Worm (Caenorhabditis elegans) whole organism, L4 larva: ENCODE results near the gene F19C7.8.

Experiments used
- F26F4.8 ChIP-seq: fragments of 200-800 bp; sonication (Bioruptor generic); conservative IDR thresholded peaks from 2 replicates; pipeline ENCODE4 v1.3.6; 2022; ENCODE audit warnings: missing genetic modification characterization, missing compliant biosample characterization
- F44E2.7 ChIP-seq: fragments of 200-800 bp; sonication (Bioruptor generic); IDR thresholded peaks from 2 replicates; pipeline ENCODE4 v2.1.2; 2022; ENCODE audit warnings: missing genetic modification characterization, missing compliant biosample characterization
- Y105C5A.15 ChIP-seq: fragments of 200-800 bp; sonication (Bioruptor generic); IDR thresholded peaks from 2 replicates; pipeline ENCODE4 v1.3.6; 2022; ENCODE audit warnings: missing genetic modification characterization, missing compliant biosample characterization
- ZK337.2 ChIP-seq: fragments of 200-800 bp; sonication (Bioruptor generic); IDR thresholded peaks from 2 replicates; pipeline ENCODE4 v1.3.6; 2022; ENCODE audit warnings: missing genetic modification reagents, missing genetic modification characterization, missing compliant biosample characterization
- aly-2 ChIP-seq: sonication (generic microtip); optimal IDR thresholded peaks from 2 replicates; lab custom pipeline; 2018; ENCODE audit warnings: missing biosample characterization, missing genetic modification characterization
- attf-4 ChIP-seq: sonication (generic microtip); optimal IDR thresholded peaks from 3 replicates; lab custom pipeline; 2017; ENCODE audit warnings: missing biosample characterization, missing genetic modification characterization
- ceh-20 ChIP-seq: fragments of 200-800 bp; sonication (Bioruptor generic); IDR thresholded peaks from 2 replicates; pipeline ENCODE4 v1.3.6; 2022; ENCODE audit warnings: missing genetic modification reagents, missing genetic modification characterization, missing compliant biosample characterization
- ceh-44 ChIP-seq: fragments of 200-800 bp; sonication (Bioruptor generic); IDR thresholded peaks from 2 replicates; pipeline ENCODE4 v1.3.6; 2022; ENCODE audit warnings: missing genetic modification reagents, missing genetic modification characterization, missing compliant biosample characterization
- ceh-62 ChIP-seq: sonication (generic microtip); optimal IDR thresholded peaks from 2 replicates; lab custom pipeline; 2017; ENCODE audit warnings: missing biosample characterization, missing genetic modification characterization
- ces-1 ChIP-seq: fragments of 150-350 bp; sonication (generic microtip); optimal IDR thresholded peaks from 4 replicates; lab custom pipeline; 2014; ENCODE audit warnings: missing biosample characterization, missing genetic modification reagents, missing genetic modification characterization
- cey-2 ChIP-seq: sonication (generic microtip); optimal IDR thresholded peaks from 3 replicates; lab custom pipeline; 2017; ENCODE audit warnings: missing genetic modification characterization, mild to moderate bottlenecking, missing compliant biosample characterization, antibody characterized with exemption, borderline replicate concordance; ENCODE audit not compliant: insufficient read depth
- daf-19 ChIP-seq: fragments of 200-800 bp; sonication (Bioruptor generic); conservative IDR thresholded peaks from 2 replicates; pipeline ENCODE4 v1.3.6; 2022; ENCODE audit warnings: missing genetic modification characterization, missing compliant biosample characterization
- daf-8 ChIP-seq: fragments of 200-800 bp; sonication (Bioruptor generic); IDR thresholded peaks from 2 replicates; pipeline ENCODE4 v1.3.6; 2022; ENCODE audit warnings: missing genetic modification characterization, missing compliant biosample characterization
- dmd-8 ChIP-seq: fragments of 200-800 bp; sonication (Bioruptor generic); IDR thresholded peaks from 2 replicates; pipeline ENCODE4 v1.3.6; 2022; ENCODE audit warnings: missing genetic modification characterization, missing compliant biosample characterization
- dve-1 ChIP-seq: sonication (generic microtip); optimal IDR thresholded peaks from 2 replicates; lab custom pipeline; 2017; ENCODE audit warnings: antibody characterized with exemption, mild to moderate bottlenecking, missing genetic modification characterization, missing compliant biosample characterization; ENCODE audit not compliant: insufficient read depth
- egl-43 ChIP-seq: fragments of 200-800 bp; sonication (Bioruptor generic); IDR thresholded peaks from 2 replicates; pipeline ENCODE4 v1.3.6; 2022; ENCODE audit warnings: missing genetic modification reagents, missing genetic modification characterization, missing compliant biosample characterization
- fkh-10 ChIP-seq: fragments of 150-350 bp; optimal IDR thresholded peaks from 2 replicates; lab custom pipeline; 2014; ENCODE audit warnings: missing biosample characterization, missing genetic modification reagents, missing genetic modification characterization
- gei-8 ChIP-seq: fragments of 200-800 bp; sonication (Bioruptor generic); optimal IDR thresholded peaks from 2 replicates; lab custom pipeline; 2018; ENCODE audit warnings: mild to moderate bottlenecking, missing genetic modification characterization, missing compliant biosample characterization
- hif-1 ChIP-seq, 2 experiments: sonication (generic microtip); optimal IDR thresholded peaks; 2 replicates each; lab custom pipeline; 2016 to 2017; ENCODE audit warnings: missing compliant biosample characterization in 2 of 2, missing genetic modification characterization in 2 of 2, missing genetic modification reagents in 2 of 2, missing genotype in 2 of 2, mild to moderate bottlenecking in 1 of 2
- hlh-11 ChIP-seq: fragments of 200-800 bp; sonication (Bioruptor generic); optimal IDR thresholded peaks from 2 replicates; lab custom pipeline; 2018; ENCODE audit warnings: mild to moderate bottlenecking, missing genetic modification characterization, missing compliant biosample characterization
- jun-1 ChIP-seq: fragments of 150-350 bp; optimal IDR thresholded peaks from 2 replicates; lab custom pipeline; 2014; ENCODE audit warnings: missing biosample characterization, missing genetic modification reagents, missing genetic modification characterization
- lim-7 ChIP-seq: fragments of 200-800 bp; sonication (Bioruptor generic); IDR thresholded peaks from 2 replicates; pipeline ENCODE4 v1.3.6; 2022; ENCODE audit warnings: missing genetic modification characterization, missing compliant biosample characterization
- lin-13 ChIP-seq: fragments of 150-350 bp; optimal IDR thresholded peaks from 2 replicates; lab custom pipeline; 2014; ENCODE audit warnings: missing biosample characterization, missing genetic modification reagents, missing genetic modification characterization
- lin-15B ChIP-seq: fragments of 150-350 bp; sonication (generic microtip); optimal IDR thresholded peaks from 3 replicates; lab custom pipeline; 2014; ENCODE audit warnings: missing biosample characterization, missing genetic modification characterization
- lin-39 ChIP-seq: fragments of 150-350 bp; optimal IDR thresholded peaks from 2 replicates; lab custom pipeline; 2014; ENCODE audit warnings: missing biosample characterization, missing genetic modification reagents, missing genetic modification characterization
- lir-3 ChIP-seq: sonication (generic microtip); optimal IDR thresholded peaks from 2 replicates; lab custom pipeline; 2016; ENCODE audit warnings: mild to moderate bottlenecking, missing genetic modification characterization, missing compliant biosample characterization
- lsy-2 ChIP-seq, 2 experiments: fragments of 150-350 bp in 1 of 2; sonication (generic microtip) in 1 of 2; optimal IDR thresholded peaks; 2 replicates each; lab custom pipeline; 2014 to 2017; ENCODE audit warnings: missing biosample characterization in 2 of 2, missing genetic modification characterization in 2 of 2
- madf-5 ChIP-seq, 2 experiments: fragments of 200-800 bp; sonication (Bioruptor generic); IDR thresholded peaks; 2 replicates each; pipeline ENCODE4 v1.3.6; 2022; ENCODE audit warnings: missing compliant biosample characterization in 2 of 2, missing genetic modification characterization in 2 of 2
- madf-9 ChIP-seq: fragments of 200-800 bp; sonication (Bioruptor generic); conservative IDR thresholded peaks from 2 replicates; pipeline ENCODE4 v1.3.6; 2022; ENCODE audit warnings: missing genetic modification reagents, missing genetic modification characterization, missing compliant biosample characterization
- mdt-29 ChIP-seq: fragments of 200-800 bp; sonication (Bioruptor generic); IDR thresholded peaks from 2 replicates; pipeline ENCODE4 v1.3.6; 2022; ENCODE audit warnings: missing genetic modification reagents, missing genetic modification characterization, missing compliant biosample characterization
- mes-2 ChIP-seq: sonication (generic microtip); optimal IDR thresholded peaks from 2 replicates; lab custom pipeline; 2016; ENCODE audit warnings: missing genotype, mild to moderate bottlenecking, missing genetic modification characterization, missing compliant biosample characterization; ENCODE audit not compliant: poor library complexity, severe bottlenecking
- nhr-10 ChIP-seq: fragments of 150-350 bp; optimal IDR thresholded peaks from 2 replicates; lab custom pipeline; 2014; ENCODE audit warnings: missing biosample characterization, missing genetic modification characterization
- nhr-102 ChIP-seq: sonication (generic microtip); optimal IDR thresholded peaks from 2 replicates; lab custom pipeline; 2016; ENCODE audit warnings: mild to moderate bottlenecking, missing genetic modification characterization, moderate library complexity, missing compliant biosample characterization
- nhr-11 ChIP-seq: fragments of 150-350 bp; optimal IDR thresholded peaks from 2 replicates; lab custom pipeline; 2014; ENCODE audit warnings: missing biosample characterization, missing genetic modification characterization
- nhr-111 ChIP-seq: fragments of 200-800 bp; sonication (Bioruptor generic); optimal IDR thresholded peaks from 2 replicates; lab custom pipeline; 2018; ENCODE audit warnings: mild to moderate bottlenecking, missing genetic modification characterization, missing compliant biosample characterization
- nhr-25 ChIP-seq: sonication (generic microtip); optimal IDR thresholded peaks from 2 replicates; lab custom pipeline; 2017; ENCODE audit warnings: missing genetic modification characterization, mild to moderate bottlenecking, missing compliant biosample characterization, antibody characterized with exemption, moderate library complexity, borderline replicate concordance; ENCODE audit not compliant: insufficient read depth
- nhr-41 ChIP-seq: fragments of 200-800 bp; sonication (Bioruptor generic); IDR thresholded peaks from 2 replicates; pipeline ENCODE4 v1.3.6; 2022; ENCODE audit warnings: missing genetic modification reagents, missing genetic modification characterization, missing compliant biosample characterization
- nhr-48 ChIP-seq: sonication (generic microtip); optimal IDR thresholded peaks from 2 replicates; lab custom pipeline; 2016; ENCODE audit warnings: mild to moderate bottlenecking, missing genetic modification characterization, missing compliant biosample characterization
- pha-4 ChIP-seq, 2 experiments: fragments of 150-350 bp in 1 of 2; fragments of 200-800 bp in 1 of 2; sonication (Bioruptor generic) in 1 of 2; IDR thresholded peaks in 1 of 2; optimal IDR thresholded peaks in 1 of 2; 2 replicates each; pipeline versions ENCODE4 v1.3.6 to Lab custom; 2014 to 2022; ENCODE audit warnings: missing genetic modification characterization in 2 of 2, missing genetic modification reagents in 2 of 2, missing biosample characterization in 1 of 2, missing compliant biosample characterization in 1 of 2
- snpc-4 ChIP-seq: fragments of 150-350 bp; optimal IDR thresholded peaks from 2 replicates; lab custom pipeline; 2014; ENCODE audit warnings: missing biosample characterization, missing genetic modification characterization
- tra-1 ChIP-seq: fragments of 200-800 bp; sonication (Bioruptor generic); IDR thresholded peaks from 2 replicates; pipeline ENCODE4 v1.3.6; 2022; ENCODE audit warnings: missing genetic modification reagents, missing genetic modification characterization, missing compliant biosample characterization
- unc-130 ChIP-seq: sonication (generic microtip); optimal IDR thresholded peaks from 2 replicates; lab custom pipeline; 2016; ENCODE audit warnings: missing genetic modification reagents, missing genetic modification characterization, missing compliant biosample characterization
- unc-62 ChIP-seq, 3 experiments: fragments of 150-350 bp in 1 of 3; sonication (generic microtip); optimal IDR thresholded peaks in 2 of 3; peaks in 1 of 3; 1 replicate in 1 of 3; 2 replicates in 2 of 3; lab custom pipeline; 2014 to 2017; ENCODE audit warnings: missing biosample characterization in 3 of 3, missing genetic modification characterization in 3 of 3, missing genetic modification reagents in 3 of 3, missing genotype in 1 of 3
- zfp-2 ChIP-seq: sonication (generic microtip); optimal IDR thresholded peaks from 2 replicates; lab custom pipeline; 2016; ENCODE audit warnings: mild to moderate bottlenecking, missing genetic modification characterization, missing compliant biosample characterization
- zfp-3 ChIP-seq: fragments of 200-800 bp; sonication (Bioruptor generic); conservative IDR thresholded peaks from 2 replicates; pipeline ENCODE4 v1.3.6; 2022; ENCODE audit warnings: missing genetic modification reagents, missing genetic modification characterization, missing compliant biosample characterization
- zip-11 ChIP-seq: fragments of 200-800 bp; sonication (Bioruptor generic); IDR thresholded peaks from 2 replicates; pipeline ENCODE4 v1.3.6; 2022; ENCODE audit warnings: missing genetic modification characterization, missing compliant biosample characterization

The F19C7.8 gene

DNA sequence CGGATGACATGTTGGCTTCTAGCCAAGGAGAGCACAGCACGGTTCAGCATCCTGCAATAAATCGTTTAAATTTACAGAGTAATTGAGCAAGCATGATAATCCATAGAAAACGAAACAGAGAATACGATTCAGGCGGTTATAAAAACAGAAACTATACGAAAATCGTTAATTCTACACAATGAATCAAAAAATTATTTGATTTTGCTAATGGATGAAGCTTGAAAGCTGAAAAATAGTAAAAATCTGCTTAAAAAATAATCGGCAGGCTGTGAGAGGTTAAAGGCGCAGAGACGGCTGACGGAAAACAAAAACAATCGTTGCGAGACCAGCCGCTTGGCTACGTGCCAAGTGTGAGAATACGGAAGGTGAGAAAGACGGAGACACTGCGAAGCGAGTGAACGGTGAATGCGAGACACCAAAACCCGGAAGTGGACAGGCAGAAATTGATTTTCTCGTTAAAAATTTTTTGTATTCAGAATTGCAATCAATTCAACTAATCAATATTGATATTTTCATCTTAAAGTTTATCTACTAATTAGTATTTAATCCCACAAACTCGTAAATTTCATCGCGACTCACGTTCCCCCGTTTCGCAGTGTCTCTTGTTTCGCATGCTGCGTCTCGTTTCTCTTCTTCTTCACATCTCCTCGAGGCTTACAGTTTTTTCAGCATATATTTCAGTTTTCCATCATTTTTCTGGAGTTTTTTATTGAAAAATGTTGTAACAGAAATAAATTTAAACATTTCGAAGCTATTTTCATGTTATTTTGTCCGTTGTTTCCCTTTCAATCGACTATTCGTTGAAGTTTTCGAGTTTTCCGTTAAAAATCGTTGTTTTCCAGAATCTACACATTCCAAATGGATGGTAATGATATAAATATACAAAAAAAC, 22.5 kb upstream of the F19C7.8 start, which contains the start of the genes F29B9.11 and jmjd-1.2 (continued):
- peak; percentile 87 for TF ChIP-seq lin-13 (GFP tag; lab: Kevin White, UChicago)
- no peak for TF ChIP-seq ceh-62 (tag; lab: Kevin White, UChicago)
- TF ChIP-seq pha-4 (GFP tag; IDR thresholded peaks at IDR 0.05; lab: Robert Waterston, UW): peak; percentile 45; the same call in 1 of the 2 replicates
- no peak for TF ChIP-seq pha-4 (tag; optimal IDR thresholded peaks at IDR 0.05; lab: Kevin White, UChicago)
- peak; percentile 87; the same call in 1 of the 2 replicates for TF ChIP-seq ceh-20
- TF ChIP-seq dmd-8: no peak
- TF ChIP-seq dve-1 (tag; lab: Kevin White, UChicago): peak; percentile 92
- TF ChIP-seq nhr-25 (tag; lab: Kevin White, UChicago): peak; percentile 90
- TF ChIP-seq egl-43 (GFP tag; lab: Robert Waterston, UW): peak; percentile 82
- TF ChIP-seq jun-1 (tag; lab: Kevin White, UChicago): no peak
- TF ChIP-seq zfp-3 (GFP tag; lab: Robert Waterston, UW): peak; percentile 75; the same call in 1 of the 2 replicates
- TF ChIP-seq F26F4.8 (GFP tag; lab: Robert Waterston, UW): no peak
- no peak for TF ChIP-seq daf-19 (GFP tag; lab: Robert Waterston, UW)
- TF ChIP-seq aly-2 (tag; lab: Kevin White, UChicago): no peak
- TF ChIP-seq nhr-10 (tag; lab: Kevin White, UChicago): no peak
- no peak for TF ChIP-seq Y105C5A.15 (GFP tag; lab: Robert Waterston, UW)
- TF ChIP-seq hif-1 (tag; optimal IDR thresholded peaks at IDR 0.05; lab: Kevin White, UChicago): peak; percentile 89 to 99
- peak; percentile 96 for TF ChIP-seq unc-130 (GFP tag; lab: Kevin White, UChicago)
- TF ChIP-seq mdt-29 (GFP tag; lab: Robert Waterston, UW): peak; percentile 67; the same call in 1 of the 2 replicates
- TF ChIP-seq unc-62 (GFP tag; optimal IDR thresholded peaks at IDR 0.05 in 1 of 2; lab: Kevin White, UChicago): peak in 1 of 2 experiments; percentile 88
- TF ChIP-seq unc-62 (tag; optimal IDR thresholded peaks at IDR 0.05; lab: Kevin White, UChicago): no peak
- TF ChIP-seq nhr-102 (tag; lab: Kevin White, UChicago): peak; percentile 89
- TF ChIP-seq nhr-11 (tag; lab: Kevin White, UChicago): peak; percentile 93
- TF ChIP-seq zip-11: no peak
- no peak for TF ChIP-seq cey-2
- TF ChIP-seq lin-15B (tag; lab: Kevin White, UChicago): no peak
- peak; percentile 57; the same call in 1 of the 2 replicates for TF ChIP-seq nhr-41
- peak; percentile 93 for TF ChIP-seq hlh-11 (tag; lab: Kevin White, UChicago)
- TF ChIP-seq lir-3 (tag; lab: Kevin White, UChicago): no peak
- TF ChIP-seq lin-39: no peak
- no peak for TF ChIP-seq madf-5 (GFP tag; IDR thresholded peaks at IDR 0.05; lab: Robert Waterston, UW)
- TF ChIP-seq gei-8 (GFP tag; lab: Kevin White, UChicago): no peak
- peak; percentile 67; the same call in 1 of the 2 replicates for TF ChIP-seq madf-9
- TF ChIP-seq fkh-10: peak; percentile 84
- TF ChIP-seq F44E2.7 (GFP tag; lab: Robert Waterston, UW): no peak
- TF ChIP-seq lsy-2 (tag; optimal IDR thresholded peaks at IDR 0.05; lab: Kevin White, UChicago): peak; percentile 88 to 93
- no peak for TF ChIP-seq snpc-4 (tag; lab: Kevin White, UChicago)
- no peak for TF ChIP-seq daf-8
- peak; percentile 91 for TF ChIP-seq zfp-2 (tag; lab: Kevin White, UChicago)
- no peak for TF ChIP-seq lim-7
- no peak for TF ChIP-seq nhr-111 (GFP tag; lab: Kevin White, UChicago)
- no peak; the same call in 1 of the 2 replicates for TF ChIP-seq ZK337.2 (GFP tag; lab: Robert Waterston, UW)
- peak; percentile 83 for TF ChIP-seq ceh-44 (GFP tag; lab: Robert Waterston, UW)
- TF ChIP-seq ces-1 (GFP tag; lab: Kevin White, UChicago): no peak
- TF ChIP-seq attf-4: no peak
- peak; percentile 89 for TF ChIP-seq mes-2 (tag; lab: Kevin White, UChicago)
- TF ChIP-seq tra-1 (GFP tag; lab: Robert Waterston, UW): peak; percentile 79; the same call in 1 of the 2 replicates
- TF ChIP-seq nhr-48 (tag; lab: Kevin White, UChicago): peak; percentile 74
